Worm (Caenorhabditis elegans) whole organism, L4/young adult: ENCODE measurements around the gene rgs-1.

Source experiments
- W03F9.2 ChIP-seq: fragments of 150-350 bp; optimal IDR thresholded peaks from 2 replicates; lab custom pipeline; 2014; ENCODE audit warnings: missing biosample characterization, missing genetic modification characterization
- dao-5 ChIP-seq: sonication (generic microtip); optimal IDR thresholded peaks from 2 replicates; lab custom pipeline; 2016; ENCODE audit warnings: missing genotype, missing genetic modification characterization, moderate library complexity, missing compliant biosample characterization
- him-1 ChIP-seq: sonication (generic microtip); optimal IDR thresholded peaks from 2 replicates; lab custom pipeline; 2016; ENCODE audit warnings: missing genotype, missing genetic modification reagents, missing genetic modification characterization, missing compliant biosample characterization

DNA sequence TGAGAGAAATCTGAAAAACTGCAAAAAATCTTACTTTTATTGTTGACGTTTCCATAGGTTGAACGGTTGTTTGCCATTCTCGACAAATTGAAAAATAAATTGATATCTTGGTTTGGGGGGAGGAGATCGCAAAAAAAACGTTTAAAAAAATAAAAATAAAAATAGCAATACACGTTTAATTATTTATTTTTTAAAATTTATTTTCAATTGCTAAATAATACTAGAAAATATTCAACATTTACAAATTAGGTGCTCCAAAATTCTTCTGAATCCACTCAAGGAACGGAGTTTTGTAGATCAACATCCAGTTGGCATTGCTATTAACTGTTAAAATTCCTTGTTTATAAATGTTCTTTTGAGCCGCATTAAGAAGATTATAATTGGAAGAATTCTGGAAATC lies 23.7 kb upstream of the rgs-1 start, which contains the start of gene T16G12.7:
- TF ChIP-seq dao-5 (tag; lab: Kevin White, UChicago): no peak
- no peak for TF ChIP-seq W03F9.2 (tag; lab: Kevin White, UChicago)
- TF ChIP-seq him-1: no peak
